Fruit fly (Drosophila melanogaster) whole organism, embryonic: ENCODE measurements around the gene PAN3.

Experiments used
- Asciz ChIP-seq: fragments of 200-800 bp; sonication (Bioruptor generic); optimal IDR thresholded peaks from 2 replicates; lab custom pipeline; 2017; ENCODE audit warnings: missing biosample characterization, mild to moderate bottlenecking, missing genetic modification characterization, missing genetic modification reagents
- Atf3 ChIP-seq: fragments of 200-800 bp; sonication (Bioruptor generic); optimal IDR thresholded peaks from 3 replicates; lab custom pipeline; 2016; ENCODE audit warnings: missing biosample characterization, missing genetic modification characterization
- BEAF-32 ChIP-seq: fragments of 200-800 bp; sonication (Bioruptor generic); optimal IDR thresholded peaks from 3 replicates; lab custom pipeline; 2017; ENCODE audit warnings: missing biosample characterization, missing genetic modification characterization, mild to moderate bottlenecking, moderate library complexity, missing genetic modification reagents
- C15 ChIP-seq: fragments of 200-800 bp; sonication (Bioruptor generic); IDR thresholded peaks from 3 replicates; pipeline ENCODE4 v1.3.6; 2022; ENCODE audit warnings: missing biosample characterization, missing genetic modification characterization
- CG10321 ChIP-seq: fragments of 200-800 bp; sonication (Bioruptor generic); IDR thresholded peaks from 2 replicates; pipeline ENCODE4 v1.3.6; 2022; ENCODE audit warnings: missing biosample characterization, missing genetic modification characterization
- CG11398 ChIP-seq: fragments of 200-800 bp; sonication (Bioruptor generic); optimal IDR thresholded peaks from 2 replicates; lab custom pipeline; 2016; ENCODE audit warnings: missing biosample characterization, missing genetic modification characterization
- CG11560 ChIP-seq: fragments of 200-800 bp; sonication (Bioruptor generic); IDR thresholded peaks from 3 replicates; pipeline ENCODE4 v1.3.6; 2022; ENCODE audit warnings: missing biosample characterization, missing genetic modification characterization
- CG12071 ChIP-seq: fragments of 200-800 bp; sonication (Bioruptor generic); optimal IDR thresholded peaks from 3 replicates; lab custom pipeline; 2018; ENCODE audit warnings: missing biosample characterization, mild to moderate bottlenecking, missing genetic modification characterization
- CG12744 ChIP-seq: fragments of 200-800 bp; sonication (Bioruptor generic); optimal IDR thresholded peaks from 2 replicates; lab custom pipeline; 2016; ENCODE audit warnings: missing biosample characterization, missing genetic modification characterization
- CG13894 ChIP-seq: fragments of 200-800 bp; sonication (Bioruptor generic); optimal IDR thresholded peaks from 3 replicates; lab custom pipeline; 2018; ENCODE audit warnings: missing biosample characterization, mild to moderate bottlenecking, missing genetic modification characterization, moderate library complexity
- CG14050 ChIP-seq: fragments of 200-800 bp; sonication (Bioruptor generic); IDR thresholded peaks from 3 replicates; pipeline ENCODE4 v1.3.6; 2022; ENCODE audit warnings: missing biosample characterization, missing genetic modification characterization
- CG15073 ChIP-seq: fragments of 200-800 bp; sonication (Bioruptor generic); optimal IDR thresholded peaks from 2 replicates; lab custom pipeline; 2016; ENCODE audit warnings: missing biosample characterization, missing genetic modification characterization
- CG16815 ChIP-seq: fragments of 200-800 bp; sonication (Bioruptor generic); optimal IDR thresholded peaks from 3 replicates; lab custom pipeline; 2017; ENCODE audit warnings: missing biosample characterization, mild to moderate bottlenecking, missing genetic modification characterization
- CG17359 ChIP-seq: fragments of 200-800 bp; sonication (Bioruptor generic); optimal IDR thresholded peaks from 3 replicates; lab custom pipeline; 2018; ENCODE audit warnings: missing biosample characterization, mild to moderate bottlenecking, missing genetic modification characterization, moderate library complexity
- CG17568 ChIP-seq: fragments of 200-800 bp; sonication (Bioruptor generic); optimal IDR thresholded peaks from 2 replicates; lab custom pipeline; 2018; ENCODE audit warnings: missing biosample characterization, mild to moderate bottlenecking, missing genetic modification characterization, moderate library complexity
- CG18476 ChIP-seq: fragments of 200-800 bp; sonication (Bioruptor generic); optimal IDR thresholded peaks from 2 replicates; lab custom pipeline; 2016; ENCODE audit warnings: missing biosample characterization, mild to moderate bottlenecking, missing genetic modification characterization
- CG2712 ChIP-seq: fragments of 200-800 bp; optimal IDR thresholded peaks from 3 replicates; lab custom pipeline; 2019; ENCODE audit warnings: missing biosample characterization, mild to moderate bottlenecking, missing genetic modification characterization, moderate library complexity
- CG3847 ChIP-seq: fragments of 200-800 bp; sonication (Bioruptor generic); IDR thresholded peaks from 2 replicates; pipeline ENCODE4 v1.3.6; 2022; ENCODE audit warnings: missing biosample characterization, missing genetic modification characterization
- CG4282 ChIP-seq: fragments of 200-800 bp; sonication (Bioruptor generic); optimal IDR thresholded peaks from 2 replicates; lab custom pipeline; 2016; ENCODE audit warnings: missing biosample characterization, missing genetic modification characterization
- CG43689 ChIP-seq: fragments of 200-800 bp; sonication (Bioruptor generic); IDR thresholded peaks from 2 replicates; pipeline ENCODE4 v1.3.6; 2022; ENCODE audit warnings: missing biosample characterization, missing genetic modification characterization
- CG4424 ChIP-seq: fragments of 200-800 bp; sonication (Bioruptor generic); optimal IDR thresholded peaks from 3 replicates; lab custom pipeline; 2016; ENCODE audit warnings: missing biosample characterization, missing genetic modification characterization
- CG7271 ChIP-seq: fragments of 200-800 bp; sonication (Bioruptor generic); optimal IDR thresholded peaks from 2 replicates; lab custom pipeline; 2018; ENCODE audit warnings: missing biosample characterization, mild to moderate bottlenecking, missing genetic modification characterization, moderate library complexity
- CG8478 ChIP-seq: fragments of >200 bp; optimal IDR thresholded peaks from 2 replicates; lab custom pipeline; 2018
- D19A ChIP-seq: fragments of 200-800 bp; optimal IDR thresholded peaks from 3 replicates; lab custom pipeline; 2019; ENCODE audit warnings: missing biosample characterization, mild to moderate bottlenecking, missing genetic modification characterization, moderate library complexity
- Deaf1 ChIP-seq: fragments of 200-800 bp; optimal IDR thresholded peaks from 3 replicates; lab custom pipeline; 2019; ENCODE audit warnings: missing biosample characterization, mild to moderate bottlenecking, missing genetic modification characterization, moderate library complexity
- Fer1 ChIP-seq: fragments of 200-800 bp; sonication (Bioruptor generic); optimal IDR thresholded peaks from 2 replicates; lab custom pipeline; 2017; ENCODE audit warnings: missing biosample characterization, mild to moderate bottlenecking, missing genetic modification characterization
- MTF-1 ChIP-seq: fragments of 200-800 bp; sonication (Bioruptor generic); optimal IDR thresholded peaks from 2 replicates; lab custom pipeline; 2018; ENCODE audit warnings: missing biosample characterization, mild to moderate bottlenecking, missing genetic modification characterization, borderline replicate concordance
- Poxn ChIP-seq: fragments of 200-800 bp; sonication (Bioruptor generic); IDR thresholded peaks from 2 replicates; pipeline ENCODE4 v1.3.6; 2022; ENCODE audit warnings: missing biosample characterization, missing genetic modification characterization
- Stat92E ChIP-seq, 3 experiments: fragments of >200 bp in 2 of 3; fragments of 200-800 bp in 1 of 3; sonication (Bioruptor generic) in 1 of 3; optimal IDR thresholded peaks; 2 replicates each; lab custom pipeline; 2017 to 2019; ENCODE audit warnings: missing biosample characterization in 3 of 3, missing genetic modification characterization in 3 of 3, mild to moderate bottlenecking in 1 of 3, moderate library complexity in 1 of 3
- Taf1 ChIP-seq: fragments of 200-800 bp; sonication (Bioruptor generic); IDR thresholded peaks from 2 replicates; pipeline ENCODE4 v1.3.6; 2022; ENCODE audit warnings: missing biosample characterization, missing genetic modification characterization
- abd-A ChIP-seq: fragments of 200-800 bp; sonication (Bioruptor generic); optimal IDR thresholded peaks from 3 replicates; lab custom pipeline; 2019; ENCODE audit warnings: missing biosample characterization, mild to moderate bottlenecking, missing genetic modification characterization, moderate library complexity
- cg ChIP-seq: fragments of 200-800 bp; sonication (Bioruptor generic); optimal IDR thresholded peaks from 3 replicates; lab custom pipeline; 2019; ENCODE audit warnings: missing biosample characterization, mild to moderate bottlenecking, missing genetic modification characterization, moderate library complexity
- danr ChIP-seq: fragments of 200-800 bp; sonication (Bioruptor generic); IDR thresholded peaks from 2 replicates; pipeline ENCODE4 v1.3.6; 2022; ENCODE audit warnings: missing biosample characterization, missing genetic modification characterization
- dimm ChIP-seq: fragments of 200-800 bp; sonication (Bioruptor generic); IDR thresholded peaks from 2 replicates; pipeline ENCODE4 v1.3.6; 2022; ENCODE audit warnings: missing biosample characterization, missing genetic modification characterization
- eve ChIP-seq, 2 experiments: fragments of >200 bp; optimal IDR thresholded peaks; 2 replicates each; lab custom pipeline; 2017; ENCODE audit warnings: missing biosample characterization in 2 of 2, missing genetic modification characterization in 2 of 2
- eyg ChIP-seq: fragments of 200-800 bp; sonication (Bioruptor generic); optimal IDR thresholded peaks from 3 replicates; lab custom pipeline; 2016; ENCODE audit warnings: missing biosample characterization, missing genetic modification characterization
- fru ChIP-seq: fragments of >200 bp; optimal IDR thresholded peaks from 2 replicates; lab custom pipeline; 2017
- ham ChIP-seq: fragments of 200-800 bp; sonication (Bioruptor generic); IDR thresholded peaks from 2 replicates; pipeline ENCODE4 v1.3.6; 2022; ENCODE audit warnings: missing biosample characterization, missing genetic modification characterization
- inv ChIP-seq: fragments of 200-800 bp; sonication (Bioruptor generic); IDR thresholded peaks from 2 replicates; pipeline ENCODE4 v1.3.6; 2022; ENCODE audit warnings: missing biosample characterization, missing genetic modification characterization; ENCODE audit not compliant: partially characterized antibody
- kay ChIP-seq: fragments of 200-800 bp; sonication (Bioruptor generic); optimal IDR thresholded peaks from 2 replicates; lab custom pipeline; 2016; ENCODE audit warnings: missing biosample characterization, missing genetic modification characterization
- knrl ChIP-seq: fragments of 200-800 bp; sonication (Bioruptor generic); IDR thresholded peaks from 3 replicates; pipeline ENCODE4 v1.3.6; 2022; ENCODE audit warnings: missing biosample characterization, missing genetic modification characterization; ENCODE audit not compliant: partially characterized antibody
- mld ChIP-seq: fragments of 200-800 bp; sonication (Bioruptor generic); IDR thresholded peaks from 3 replicates; pipeline ENCODE4 v1.3.6; 2022; ENCODE audit warnings: missing biosample characterization, missing genetic modification characterization; ENCODE audit not compliant: partially characterized antibody
- pnt ChIP-seq: fragments of 200-800 bp; sonication (Bioruptor generic); optimal IDR thresholded peaks from 3 replicates; lab custom pipeline; 2016; ENCODE audit warnings: missing biosample characterization, missing genetic modification characterization
- shn ChIP-seq: fragments of 200-800 bp; sonication (Bioruptor generic); optimal IDR thresholded peaks from 3 replicates; lab custom pipeline; 2016; ENCODE audit warnings: missing biosample characterization, missing genetic modification characterization
- sisA ChIP-seq: fragments of 200-800 bp; sonication (Bioruptor generic); IDR thresholded peaks from 2 replicates; pipeline ENCODE4 v1.3.6; 2022; ENCODE audit warnings: missing biosample characterization, missing genetic modification characterization
- tio ChIP-seq: fragments of 200-800 bp; sonication (Bioruptor generic); optimal IDR thresholded peaks from 2 replicates; lab custom pipeline; 2017; ENCODE audit warnings: missing biosample characterization, missing genetic modification characterization, inconsistent platforms
- tx ChIP-seq: fragments of 200-800 bp; sonication (Bioruptor generic); optimal IDR thresholded peaks from 2 replicates; lab custom pipeline; 2016; ENCODE audit warnings: missing biosample characterization, missing genetic modification characterization
- vvl ChIP-seq: fragments of 200-800 bp; sonication (Bioruptor generic); IDR thresholded peaks from 2 replicates; pipeline ENCODE4 v1.3.6; 2022; ENCODE audit warnings: missing biosample characterization, missing genetic modification characterization
- wor ChIP-seq: fragments of 200-800 bp; sonication (Bioruptor generic); IDR thresholded peaks from 2 replicates; pipeline ENCODE4 v1.3.6; 2022; ENCODE audit warnings: missing biosample characterization, missing genetic modification characterization

PAN3 gene

DNA sequence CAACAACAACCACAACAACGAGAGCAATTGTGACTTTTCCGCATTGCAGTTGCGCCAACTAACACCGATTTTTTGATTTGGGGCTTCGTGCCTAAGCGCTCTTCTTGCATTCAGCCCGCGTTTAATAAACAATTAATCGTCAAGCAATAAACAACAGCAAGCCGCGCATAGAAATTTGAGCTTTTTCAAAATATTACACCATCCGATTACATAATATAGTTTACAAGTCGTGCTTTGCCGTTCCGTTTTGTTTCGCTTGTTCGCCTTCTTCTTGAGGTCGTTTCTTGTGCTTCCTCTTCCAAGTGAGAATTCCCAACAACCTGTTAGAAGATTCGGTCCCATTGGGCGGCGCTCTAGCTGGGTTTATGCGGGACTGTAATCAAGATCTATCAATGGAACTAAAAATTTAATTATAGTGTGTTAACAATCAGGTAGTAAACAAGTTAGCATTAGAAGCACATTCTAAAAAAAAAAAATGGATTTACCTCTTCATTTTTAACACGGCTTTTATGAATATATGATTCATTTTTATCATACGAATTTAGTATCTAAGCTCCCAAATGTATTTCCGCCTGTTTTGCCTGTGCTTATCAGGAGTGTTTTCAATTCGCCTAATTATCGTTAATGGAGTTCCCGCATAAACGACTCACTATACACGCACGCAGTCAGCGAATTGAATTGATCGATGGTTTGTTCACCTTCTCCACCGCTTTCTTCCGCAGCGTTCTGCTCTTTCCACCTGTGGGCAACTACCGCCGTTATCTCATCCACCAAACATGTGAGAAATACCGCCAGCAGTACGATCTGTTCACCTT, 35.0 kb upstream of the PAN3 start (continued):
- TF ChIP-seq CG4424 (GFP tag; lab: Kevin White, UChicago) (peak; percentile 84), pnt (GFP tag; lab: Kevin White, UChicago) (peak; percentile 48), vvl (peak; percentile 67), Stat92E (GFP tag; optimal IDR thresholded peaks at IDR 0.05; lab: Kevin White, UChicago) (peak in 1 of 3 experiments; percentile 62), fru (lab: Kevin White, UChicago) (no peak), Deaf1 (peak; percentile 56), MTF-1 (GFP tag; lab: Kevin White, UChicago) (peak; percentile 61), CG10321 (GFP tag; lab: Robert Waterston, UW) (no peak; the same call in 1 of the 2 replicates), danr (peak; percentile 51; the same call in 1 of the 2 replicates), tio (GFP tag; lab: Kevin White, UChicago) (peak; percentile 81), abd-A (tag; lab: Kevin White, UChicago) (no peak), Asciz (GFP tag; lab: Kevin White, UChicago) (peak; percentile 79), tx (GFP tag; lab: Kevin White, UChicago) (peak; percentile 55), CG4282 (GFP tag; lab: Kevin White, UChicago) (peak; percentile 33), C15 (peak; percentile 71; the same call in 1 of the 3 replicates), dimm (GFP tag; lab: Robert Waterston, UW) (peak; percentile 61), kay (GFP tag; lab: Kevin White, UChicago) (peak; percentile 60), shn (GFP tag; lab: Kevin White, UChicago) (peak; percentile 55), CG11560 (no peak), eyg (GFP tag; lab: Kevin White, UChicago) (peak; percentile 58), CG12071 (GFP tag; lab: Kevin White, UChicago) (peak; percentile 67), mld (GFP tag; lab: Robert Waterston, UW) (no peak), cg (GFP tag; lab: Kevin White, UChicago) (peak; percentile 21), CG16815 (GFP tag; lab: Kevin White, UChicago) (peak; percentile 68), CG14050 (GFP tag; lab: Robert Waterston, UW) (peak; percentile 83), CG15073 (no peak), Poxn (no peak), CG17359 (tag; lab: Kevin White, UChicago) (peak; percentile 82), CG12744 (GFP tag; lab: Kevin White, UChicago) (peak; percentile 44), Fer1 (GFP tag; lab: Kevin White, UChicago) (peak; percentile 93), D19A (tag; lab: Kevin White, UChicago) (peak; percentile 81), eve (GFP tag; optimal IDR thresholded peaks at IDR 0.05; lab: Kevin White, UChicago) (peak in 1 of 2 experiments; percentile 9), CG11398 (GFP tag; lab: Kevin White, UChicago) (peak; percentile 46), Taf1 (GFP tag; lab: Robert Waterston, UW) (0 out of 2 replicates have a peak, but pooled peaks have one; percentile 18), CG18476 (GFP tag; lab: Kevin White, UChicago) (peak; percentile 80), CG43689 (GFP tag; lab: Robert Waterston, UW) (peak; percentile 37; the same call in 1 of the 2 replicates), CG13894 (tag; lab: Kevin White, UChicago) (peak; percentile 76), CG7271 (tag; lab: Kevin White, UChicago) (peak; percentile 66), CG17568 (GFP tag; lab: Kevin White, UChicago) (peak; percentile 76), ham (no peak), wor (peak; percentile 40; the same call in 1 of the 2 replicates), BEAF-32 (no peak), Atf3 (GFP tag; lab: Kevin White, UChicago) (peak; percentile 42), knrl (GFP tag; lab: Robert Waterston, UW) (no peak), sisA (GFP tag; lab: Robert Waterston, UW) (peak; percentile 51; the same call in 1 of the 2 replicates), CG2712 (tag; lab: Kevin White, UChicago) (peak; percentile 88), inv (no peak), CG3847 (GFP tag; lab: Robert Waterston, UW) (peak; percentile 84), CG8478 (no peak)
